Worm (Caenorhabditis elegans): ENCODE data around the gene lgx-1.
A peak's percentile ranks its signal among the peaks of the same experiment; 100 is the strongest.

The lgx-1 gene

DNA sequence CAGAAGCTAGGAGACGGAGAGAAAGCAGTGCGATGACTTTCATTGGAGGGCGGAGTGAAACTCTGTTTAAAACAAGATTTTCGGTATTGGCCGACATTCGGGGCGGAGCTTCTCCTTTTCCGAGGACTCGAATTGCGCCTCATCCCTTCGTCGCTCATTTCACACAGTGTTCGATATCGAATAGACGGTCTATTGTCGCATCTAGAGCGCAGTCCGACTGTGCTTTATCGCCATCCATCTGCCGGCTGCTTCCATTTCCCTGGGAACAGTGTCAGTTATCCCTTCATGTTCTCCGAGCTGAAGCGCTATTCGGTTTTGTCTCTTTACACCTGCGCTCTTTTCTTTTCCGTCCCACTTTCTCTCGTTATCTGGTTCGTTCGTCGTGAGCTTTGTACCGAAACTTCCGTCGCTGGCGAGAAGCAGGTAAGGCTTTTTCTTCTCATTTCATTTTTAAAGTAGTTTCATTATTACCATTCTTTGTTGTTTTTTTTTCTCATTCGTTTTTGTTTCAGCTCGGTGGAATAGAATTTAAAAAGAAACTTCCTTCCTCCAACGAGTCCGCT, 45.4 kb downstream of the lgx-1 start, which contains the start of the genes bus-8A and bus-8B:
TSS of gene bus-8A (plus strand) at position 96 of the 563 bp plus-strand sequence.
TSS of gene bus-8B (plus strand) at position 513 of the 563 bp plus-strand sequence.
- TF ChIP-seq hpl-2 (GFP tag; optimal IDR thresholded peaks at IDR 0.05) (no peak), blmp-1 (tag; optimal IDR thresholded peaks at IDR 0.05) (peak; percentile 4), dsc-1 (tag; optimal IDR thresholded peaks at IDR 0.05) (no peak), dpl-1 (GFP tag; optimal IDR thresholded peaks at IDR 0.05) (no peak), unc-130 (tag; optimal IDR thresholded peaks at IDR 0.05) (no peak), nhr-84 (tag; optimal IDR thresholded peaks at IDR 0.05) (no peak)

DNA sequence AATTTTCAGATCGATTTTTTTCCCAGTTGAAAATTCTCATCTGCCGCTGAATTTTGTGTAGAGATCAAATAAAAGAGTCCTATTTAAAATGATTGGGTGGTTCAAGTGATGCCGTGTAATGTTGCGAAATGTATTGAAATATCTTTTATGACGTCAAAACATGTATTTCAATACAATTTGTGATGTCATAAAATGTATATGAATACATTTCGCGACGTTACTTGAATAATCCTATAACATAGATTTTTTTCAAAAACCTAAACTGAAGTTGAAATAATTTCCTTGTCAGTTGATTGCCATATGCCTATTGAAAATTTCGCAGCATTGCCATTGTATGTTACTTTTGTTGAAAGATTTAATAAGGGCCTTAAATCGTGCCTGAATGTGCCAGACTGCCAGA, 48.8 kb downstream of the lgx-1 start, which contains the start of gene F55D1.1:
TSS of gene F55D1.1 (plus strand) at position 301 of the 400 bp plus-strand sequence.
- TF ChIP-seq vab-15 (tag; optimal IDR thresholded peaks at IDR 0.05) = no peak
- TF ChIP-seq nhr-77 (tag; optimal IDR thresholded peaks at IDR 0.05) = no peak
- TF ChIP-seq efl-3 (GFP tag; optimal IDR thresholded peaks at IDR 0.05) = no peak
- TF ChIP-seq lin-15B (tag; optimal IDR thresholded peaks at IDR 0.05) = no peak
- no peak for TF ChIP-seq F16B12.6 (tag; optimal IDR thresholded peaks at IDR 0.05)
- no peak for TF ChIP-seq C16A3.4 (tag; optimal IDR thresholded peaks at IDR 0.05)
- TF ChIP-seq egl-27 (tag; optimal IDR thresholded peaks at IDR 0.05) = no peak
- no peak for TF ChIP-seq lir-3 (tag; optimal IDR thresholded peaks at IDR 0.05; ENCODE audit: poor library complexity)
- TF ChIP-seq dpl-1 (GFP tag; optimal IDR thresholded peaks at IDR 0.05) = no peak
- no peak for TF ChIP-seq aha-1 (tag; optimal IDR thresholded peaks at IDR 0.05)
- no peak for TF ChIP-seq Y116A8C.19 (tag; optimal IDR thresholded peaks at IDR 0.05; ENCODE audit: borderline replicate concordance)
- no peak for TF ChIP-seq elt-3 (tag; optimal IDR thresholded peaks at IDR 0.05)
- TF ChIP-seq mab-9 (GFP tag; IDR thresholded peaks at IDR 0.05) = no peak
- TF ChIP-seq swsn-7 (tag; optimal IDR thresholded peaks at IDR 0.05) = no peak
- no peak for TF ChIP-seq ceh-82 (tag; optimal IDR thresholded peaks at IDR 0.05)
- TF ChIP-seq nhr-85 (tag) = no peak
- no peak for TF ChIP-seq nhr-11 (tag; optimal IDR thresholded peaks at IDR 0.05)
- TF ChIP-seq unc-30 (tag; optimal IDR thresholded peaks at IDR 0.05) = no peak
- no peak for TF ChIP-seq lin-39 (tag; optimal IDR thresholded peaks at IDR 0.05)
- no peak for TF ChIP-seq lin-35 (GFP tag; optimal IDR thresholded peaks at IDR 0.05)

DNA sequence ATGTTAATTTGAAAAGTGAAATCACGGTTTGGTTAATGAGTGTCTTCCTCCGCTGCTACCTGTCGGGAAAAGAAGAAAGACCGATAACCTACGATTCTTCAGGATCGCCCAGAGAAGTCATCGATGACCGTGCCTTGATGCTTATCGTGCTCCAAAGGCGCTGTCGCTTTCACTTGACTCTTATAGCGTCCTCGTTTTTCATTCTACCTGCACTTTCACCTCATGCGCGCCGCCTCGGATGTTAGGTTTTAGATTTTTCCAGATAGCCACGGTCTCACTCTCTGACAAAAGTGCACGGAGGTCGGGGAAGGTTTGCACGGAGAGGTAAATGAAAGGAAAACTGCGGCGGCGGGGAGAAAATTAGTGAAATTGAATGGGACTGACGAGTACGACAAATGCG, 49.4 kb downstream of the lgx-1 start:
- no peak for TF ChIP-seq xbp-1 (tag; optimal IDR thresholded peaks at IDR 0.05)
- peak; percentile 88 for TF ChIP-seq blmp-1 (tag; optimal IDR thresholded peaks at IDR 0.05)

DNA sequence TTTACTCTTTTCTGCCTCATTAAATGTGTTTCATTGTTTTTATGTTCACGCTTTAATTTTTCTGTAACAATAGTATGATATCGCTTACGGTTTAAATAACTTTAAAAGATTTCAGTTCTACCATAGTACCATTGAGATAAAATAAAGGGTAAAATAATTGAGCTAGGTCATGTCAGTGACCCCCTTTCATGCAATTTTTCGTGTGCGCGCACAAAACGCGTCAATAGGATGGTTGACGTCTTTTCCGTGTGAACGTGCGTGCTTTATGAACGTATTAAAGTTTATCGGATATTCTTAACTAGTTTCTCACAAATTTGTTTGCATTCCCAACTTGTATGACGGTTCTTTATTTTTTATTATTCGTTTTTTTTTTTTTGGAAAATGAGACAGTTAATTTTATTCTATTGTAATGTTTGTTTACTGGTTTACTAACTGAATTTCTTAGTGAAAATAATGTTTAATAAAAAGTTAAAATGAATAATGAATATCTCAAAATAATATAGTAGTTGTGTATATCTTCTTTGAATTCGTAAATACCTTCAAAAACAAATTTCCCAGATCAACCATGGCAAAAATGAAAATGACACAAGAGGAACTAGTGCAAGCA, 52.3 kb downstream of the lgx-1 start, which contains the start of gene C25F6.1:
TSS of gene C25F6.1 (plus strand) at position 557 of the 607 bp plus-strand sequence.
- TF ChIP-seq ceh-88 (GFP tag; IDR thresholded peaks at IDR 0.05) (no peak), unc-130 (tag; optimal IDR thresholded peaks at IDR 0.05) (peak; percentile 23), lin-15B (tag; optimal IDR thresholded peaks at IDR 0.05) (no peak), nhr-77 (tag; optimal IDR thresholded peaks at IDR 0.05) (no peak), lin-35 (GFP tag; optimal IDR thresholded peaks at IDR 0.05) (peak in 1 of 2 experiments; percentile 8), egl-13 (tag; optimal IDR thresholded peaks at IDR 0.05) (no peak), unc-62 (GFP tag; optimal IDR thresholded peaks at IDR 0.05) (no peak), nhr-71 (tag; optimal IDR thresholded peaks at IDR 0.05) (peak; percentile 37), mep-1 (tag; optimal IDR thresholded peaks at IDR 0.05) (peak; percentile 23), nhr-20 (tag; optimal IDR thresholded peaks at IDR 0.05) (peak; percentile 35), lir-3 (tag; optimal IDR thresholded peaks at IDR 0.05; ENCODE audit: poor library complexity) (no peak), nhr-85 (tag) (peak; percentile 28), irx-1 (tag; optimal IDR thresholded peaks at IDR 0.05) (no peak), nhr-237 (tag; optimal IDR thresholded peaks at IDR 0.05) (no peak), ama-1 (optimal IDR thresholded peaks at IDR 0.05) (no peak), nhr-84 (tag; optimal IDR thresholded peaks at IDR 0.05) (no peak), nhr-28 (tag; optimal IDR thresholded peaks at IDR 0.05) (no peak), snu-23 (GFP tag; optimal IDR thresholded peaks at IDR 0.05) (peak; percentile 52), dpl-1 (GFP tag; optimal IDR thresholded peaks at IDR 0.05) (peak in 2 of 3 experiments; percentile 1 to 31), xbp-1 (tag; optimal IDR thresholded peaks at IDR 0.05) (peak; percentile 34), lin-14 (GFP tag; optimal IDR thresholded peaks at IDR 0.05) (peak; percentile 65), rnt-1 (tag; optimal IDR thresholded peaks at IDR 0.05) (peak; percentile 33), alr-1 (tag; optimal IDR thresholded peaks at IDR 0.05; ENCODE audit: borderline replicate concordance) (no peak), snpc-4 (tag; optimal IDR thresholded peaks at IDR 0.05) (no peak), unc-98 (GFP tag; IDR thresholded peaks at IDR 0.05) (no peak), hpl-2 (GFP tag; optimal IDR thresholded peaks at IDR 0.05) (no peak), lsy-2 (tag; optimal IDR thresholded peaks at IDR 0.05) (peak; percentile 0 to 58), nhr-47 (tag; optimal IDR thresholded peaks at IDR 0.05) (no peak), elt-3 (tag; optimal IDR thresholded peaks at IDR 0.05) (no peak), lin-13 (GFP tag; optimal IDR thresholded peaks at IDR 0.05) (no peak)

Measured in whole organism, L1 larva.